Worm (Caenorhabditis elegans): ENCODE data around the gene col-43.

col-43 gene

DNA sequence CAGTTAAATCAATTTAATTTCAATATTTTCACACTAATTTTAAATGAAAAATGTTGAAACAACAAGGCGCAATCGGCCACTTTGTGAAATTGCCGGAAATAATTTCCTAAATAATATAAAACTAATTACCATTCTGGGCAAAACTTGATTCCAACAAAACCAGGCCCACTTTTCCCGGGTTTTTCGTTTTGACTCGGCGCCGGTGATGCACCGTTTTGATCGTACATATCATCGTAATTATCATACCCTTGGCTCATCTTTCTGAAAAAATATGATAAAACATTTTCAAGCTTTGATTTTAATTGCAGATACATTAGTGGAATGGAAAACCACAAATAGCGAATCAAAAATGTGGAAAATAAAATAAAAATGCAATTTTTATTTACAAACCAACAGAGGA lies 38.7 kb downstream of the col-43 start, which contains the start of gene rpb-9 (continued):
- TF ChIP-seq die-1 (tag; optimal IDR thresholded peaks at IDR 0.05) (peak; percentile 14), Y56A3A.18 (GFP tag; IDR thresholded peaks at IDR 0.05) (peak; percentile 25; the same call in 1 of the 2 replicates)

ce11 chrV:8010846-8011245 lies 39.9 kb downstream of the col-43 start, which contains the start of gene lmtr-2:
Gene lmtr-2, minus strand, starts transcription at chrV:8011106.
- TF ChIP-seq hsf-1 (GFP tag; IDR thresholded peaks at IDR 0.05) (0 out of 2 replicates have a peak, but pooled peaks have one; percentile 18), lsl-1 (GFP tag; optimal IDR thresholded peaks at IDR 0.05) (no peak), madf-3 (GFP tag; IDR thresholded peaks at IDR 0.05) (peak; percentile 65; the same call in 1 of the 2 replicates), ets-4 (GFP tag; optimal IDR thresholded peaks at IDR 0.05) (no peak), cebp-1 (GFP tag; IDR thresholded peaks at IDR 0.05) (no peak), cebp-1 (tag; optimal IDR thresholded peaks at IDR 0.05) (peak; percentile 26), cebp-2 (GFP tag; IDR thresholded peaks at IDR 0.05) (0 out of 2 replicates have a peak, but pooled peaks have one; percentile 21), sdz-38 (tag; optimal IDR thresholded peaks at IDR 0.05) (no peak), ztf-22 (GFP tag; optimal IDR thresholded peaks at IDR 0.05) (no peak), ceh-58 (GFP tag; IDR thresholded peaks at IDR 0.05) (0 out of 2 replicates have a peak, but pooled peaks have one; percentile 49), madf-6 (GFP tag; IDR thresholded peaks at IDR 0.05) (peak; percentile 20; the same call in 1 of the 2 replicates), repo-1 (tag; optimal IDR thresholded peaks at IDR 0.05) (peak; percentile 13)

ce11 chrV:8010103-8010502 lies 40.6 kb downstream of the col-43 start, which contains the start of gene Y97E10AR.4:
Gene Y97E10AR.4, minus strand, starts transcription at chrV:8010233.
- TF ChIP-seq K11D2.4 (GFP tag; IDR thresholded peaks at IDR 0.05) (no peak), chd-7 (tag; optimal IDR thresholded peaks at IDR 0.05) (no peak), T07F8.4 (tag; optimal IDR thresholded peaks at IDR 0.05) (no peak), ceh-91 (GFP tag; IDR thresholded peaks at IDR 0.05) (no peak), hmg-1.2 (GFP tag; IDR thresholded peaks at IDR 0.05) (0 out of 2 replicates have a peak, but pooled peaks have one; percentile 7), tlf-1 (GFP tag; optimal IDR thresholded peaks at IDR 0.05) (no peak), pbrm-1 (GFP tag; IDR thresholded peaks at IDR 0.05) (no peak), madf-8 (GFP tag; conservative IDR thresholded peaks at IDR 0.05) (0 out of 2 replicates have a peak, but pooled peaks have one; percentile 26), F52B5.7 (tag; optimal IDR thresholded peaks at IDR 0.05) (no peak), B0336.3 (GFP tag; IDR thresholded peaks at IDR 0.05) (no peak), F33H1.4 (GFP tag; IDR thresholded peaks at IDR 0.05) (peak; percentile 57), rec-8 (tag; optimal IDR thresholded peaks at IDR 0.05) (no peak), let-607 (tag; optimal IDR thresholded peaks at IDR 0.05) (no peak), lsl-1 (GFP tag; optimal IDR thresholded peaks at IDR 0.05) (peak; percentile 66), snpc-1.3 (tag; optimal IDR thresholded peaks at IDR 0.05; ENCODE audit: insufficient read depth) (peak; percentile 8), snpc-4 (GFP tag; optimal IDR thresholded peaks at IDR 0.05) (no peak), snpc-4 (tag; optimal IDR thresholded peaks at IDR 0.05) (peak in 1 of 4 experiments; percentile 6), aptf-2 (GFP tag; conservative IDR thresholded peaks at IDR 0.05) (no peak), madf-6 (GFP tag; IDR thresholded peaks at IDR 0.05) (peak; percentile 39; the same call in 1 of the 2 replicates)

- TF ChIP-seq B0336.3 (GFP tag; IDR thresholded peaks at IDR 0.05) (0 out of 2 replicates have a peak, but pooled peaks have one; percentile 40), nhr-80 (tag; optimal IDR thresholded peaks at IDR 0.05) (peak; percentile 3), hsf-1 (GFP tag; IDR thresholded peaks at IDR 0.05) (0 out of 2 replicates have a peak, but pooled peaks have one; percentile 8), madf-3 (GFP tag; IDR thresholded peaks at IDR 0.05) (no peak), snpc-3.4 (tag; optimal IDR thresholded peaks at IDR 0.05) (peak; percentile 6), ztf-25 (GFP tag; IDR thresholded peaks at IDR 0.05) (0 out of 2 replicates have a peak, but pooled peaks have one; percentile 20), mes-4 (tag; optimal IDR thresholded peaks at IDR 0.05) (no peak), lag-1 (GFP tag; IDR thresholded peaks at IDR 0.05) (no peak), let-526 (GFP tag; IDR thresholded peaks at IDR 0.05) (no peak), B0261.1 (tag; optimal IDR thresholded peaks at IDR 0.05) (no peak), efl-1 (GFP tag; optimal IDR thresholded peaks at IDR 0.05) (no peak), B0035.1 (tag; optimal IDR thresholded peaks at IDR 0.05) (no peak), ceh-100 (GFP tag; IDR thresholded peaks at IDR 0.05) (no peak), nhr-179 (tag; optimal IDR thresholded peaks at IDR 0.05) (no peak)
Measured at ce11 chrV:8007460-8008292, 43.0 kb downstream of the col-43 start, which contains the start of gene Y97E10AR.3. Gene Y97E10AR.3, minus strand, starts transcription at chrV:8007510.
